Worm (Caenorhabditis elegans) whole organism, late embryonic: ENCODE results near the gene C07H6.2.

Experiments
- ama-1 ChIP-seq: fragments of 150-350 bp; optimal IDR thresholded peaks from 2 replicates; lab custom pipeline; 2014
- ceh-45 ChIP-seq: fragments of 200-800 bp; sonication (Bioruptor generic); IDR thresholded peaks from 2 replicates; pipeline ENCODE4 v1.3.6; 2022; ENCODE audit warnings: missing genetic modification reagents, missing genetic modification characterization, missing compliant biosample characterization
- elt-2 ChIP-seq: sonication (generic microtip); optimal IDR thresholded peaks from 2 replicates; lab custom pipeline; 2016; ENCODE audit warnings: missing genetic modification reagents, missing genetic modification characterization, missing compliant biosample characterization
- fkh-10 ChIP-seq: fragments of 150-350 bp; optimal IDR thresholded peaks from 2 replicates; lab custom pipeline; 2014; ENCODE audit warnings: missing biosample characterization, missing genetic modification reagents, missing genetic modification characterization
- nfya-1 ChIP-seq: sonication (generic microtip); optimal IDR thresholded peaks from 2 replicates; lab custom pipeline; 2017; ENCODE audit warnings: missing genetic modification characterization, mild to moderate bottlenecking, missing compliant biosample characterization, antibody characterized with exemption, moderate library complexity
- pag-3 ChIP-seq: sonication (generic microtip); optimal IDR thresholded peaks from 2 replicates; lab custom pipeline; 2016; ENCODE audit warnings: missing compliant biosample characterization, missing genetic modification characterization, borderline replicate concordance
- pqm-1 ChIP-seq: sonication (generic microtip); optimal IDR thresholded peaks from 2 replicates; lab custom pipeline; 2016; ENCODE audit warnings: missing genetic modification characterization, missing compliant biosample characterization
- sox-4 ChIP-seq: sonication (generic microtip); optimal IDR thresholded peaks from 2 replicates; lab custom pipeline; 2017; ENCODE audit warnings: mild to moderate bottlenecking, missing genetic modification characterization, inconsistent platforms, missing compliant biosample characterization
- tbx-2 ChIP-seq: sonication (generic microtip); optimal IDR thresholded peaks from 2 replicates; lab custom pipeline; 2016; ENCODE audit warnings: missing genetic modification characterization, missing compliant biosample characterization
- unc-3 ChIP-seq, 2 experiments: fragments of 200-800 bp in 1 of 2; sonication (Bioruptor generic) in 1 of 2; sonication (generic microtip) in 1 of 2; conservative IDR thresholded peaks in 1 of 2; optimal IDR thresholded peaks in 1 of 2; 2 replicates each; pipeline versions ENCODE4 v1.3.6 to Lab custom; 2016 to 2022; ENCODE audit warnings: missing compliant biosample characterization in 2 of 2, missing genetic modification characterization in 2 of 2, missing genetic modification reagents in 1 of 2
- unc-55 ChIP-seq: sonication (generic microtip); optimal IDR thresholded peaks from 2 replicates; lab custom pipeline; 2017; ENCODE audit warnings: missing biosample characterization, missing genetic modification reagents, missing genetic modification characterization

DNA sequence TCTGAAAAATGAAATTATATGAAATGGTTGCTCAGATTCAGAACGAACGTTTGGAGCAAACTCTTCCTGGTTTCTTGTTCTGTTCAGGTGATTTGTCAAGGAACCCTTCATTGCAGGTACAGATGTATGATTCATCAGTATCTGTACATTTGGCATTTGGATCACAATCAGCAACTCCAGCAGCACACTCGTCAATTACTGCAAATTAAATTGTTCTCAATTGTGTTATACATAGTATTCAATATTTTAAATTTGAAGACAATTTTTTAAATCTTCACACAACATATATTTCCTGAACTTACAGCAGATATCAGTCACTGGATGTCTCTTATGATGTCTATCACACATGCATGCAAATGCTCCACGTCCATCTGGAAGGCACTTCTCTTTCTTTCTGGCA lies 36.0 kb upstream of the C07H6.2 start:
- TF ChIP-seq ama-1 (lab: Kevin White, UChicago), result no peak
- TF ChIP-seq unc-3 (GFP tag; conservative IDR thresholded peaks at IDR 0.05; lab: Robert Waterston, UW), result no peak
- TF ChIP-seq unc-3 (tag; optimal IDR thresholded peaks at IDR 0.05; lab: Kevin White, UChicago), result no peak
- TF ChIP-seq nfya-1 (tag; lab: Kevin White, UChicago), result no peak
- TF ChIP-seq unc-55 (GFP tag; lab: Kevin White, UChicago), result no peak
- no peak for TF ChIP-seq ceh-45
- no peak for TF ChIP-seq pqm-1 (tag; lab: Kevin White, UChicago)
- TF ChIP-seq pag-3, result no peak
- no peak for TF ChIP-seq tbx-2
- no peak for TF ChIP-seq elt-2 (tag; lab: Kevin White, UChicago)
- TF ChIP-seq fkh-10 (GFP tag; lab: Kevin White, UChicago), result no peak
- TF ChIP-seq sox-4 (tag; lab: Kevin White, UChicago), result no peak
